Fruit fly (Drosophila melanogaster) whole organism, prepupa: ENCODE results near the gene JMJD7.

ENCODE experiments used
- Blimp-1 ChIP-seq: fragments of 200-800 bp; sonication (Bioruptor generic); optimal IDR thresholded peaks from 3 replicates; lab custom pipeline; 2017; ENCODE audit warnings: missing biosample characterization, missing genetic modification characterization, mild to moderate bottlenecking, moderate library complexity, missing genetic modification reagents
- CG10631 ChIP-seq: fragments of 200-800 bp; sonication (Bioruptor generic); optimal IDR thresholded peaks from 2 replicates; lab custom pipeline; 2016; ENCODE audit warnings: missing biosample characterization, missing genetic modification characterization
- CG10669 ChIP-seq: fragments of 200-800 bp; sonication (Bioruptor generic); optimal IDR thresholded peaks from 3 replicates; lab custom pipeline; 2018; ENCODE audit warnings: missing biosample characterization, mild to moderate bottlenecking, missing genetic modification characterization, moderate library complexity
- CG11762 ChIP-seq: fragments of 200-800 bp; sonication (Bioruptor generic); optimal IDR thresholded peaks from 3 replicates; lab custom pipeline; 2016; ENCODE audit warnings: missing biosample characterization, missing genetic modification characterization; ENCODE audit not compliant: insufficient read depth
- CG11902 ChIP-seq: fragments of 200-800 bp; sonication (Bioruptor generic); optimal IDR thresholded peaks from 3 replicates; lab custom pipeline; 2016; ENCODE audit warnings: missing biosample characterization, missing genetic modification characterization
- CG1621 ChIP-seq: fragments of 200-800 bp; sonication (Bioruptor generic); optimal IDR thresholded peaks from 3 replicates; lab custom pipeline; 2018; ENCODE audit warnings: missing biosample characterization, mild to moderate bottlenecking, missing genetic modification characterization
- CG16779 ChIP-seq: fragments of 200-800 bp; sonication (Bioruptor generic); optimal IDR thresholded peaks from 3 replicates; lab custom pipeline; 2017; ENCODE audit warnings: missing biosample characterization, mild to moderate bottlenecking, missing genetic modification characterization
- CG31627 ChIP-seq: fragments of 200-800 bp; sonication (Bioruptor generic); optimal IDR thresholded peaks from 3 replicates; lab custom pipeline; 2016; ENCODE audit warnings: missing biosample characterization, missing genetic modification characterization
- CG32006 ChIP-seq: fragments of 200-800 bp; sonication (Bioruptor generic); optimal IDR thresholded peaks from 3 replicates; lab custom pipeline; 2017; ENCODE audit warnings: missing biosample characterization, mild to moderate bottlenecking, missing genetic modification characterization
- CG6163 ChIP-seq: fragments of 200-800 bp; sonication (Bioruptor generic); IDR thresholded peaks from 3 replicates; pipeline ENCODE4 v1.3.6; 2022; ENCODE audit warnings: missing biosample characterization, missing genetic modification characterization
- CG6276 ChIP-seq: fragments of 200-800 bp; sonication (Bioruptor generic); optimal IDR thresholded peaks from 2 replicates; lab custom pipeline; 2017; ENCODE audit warnings: missing biosample characterization, mild to moderate bottlenecking, missing genetic modification characterization
- CG8119 ChIP-seq: fragments of 200-800 bp; sonication (Bioruptor generic); IDR thresholded peaks from 3 replicates; pipeline ENCODE4 v1.3.6; 2022; ENCODE audit warnings: missing biosample characterization, missing genetic modification characterization
- CG8319 ChIP-seq: fragments of 200-800 bp; sonication (Bioruptor generic); optimal IDR thresholded peaks from 3 replicates; lab custom pipeline; 2016; ENCODE audit warnings: missing biosample characterization, missing genetic modification characterization
- Eip75B ChIP-seq: fragments of 200-800 bp; sonication (Bioruptor generic); optimal IDR thresholded peaks from 3 replicates; lab custom pipeline; 2016; ENCODE audit warnings: missing biosample characterization, missing genetic modification characterization
- Eip78C ChIP-seq: fragments of 200-800 bp; sonication (Bioruptor generic); peaks from one replicate; lab custom pipeline; 2016; ENCODE audit warnings: missing biosample characterization, missing genetic modification characterization
- Eip93F ChIP-seq: fragments of 200-800 bp; sonication (Bioruptor generic); optimal IDR thresholded peaks from 2 replicates; lab custom pipeline; 2016; ENCODE audit warnings: missing biosample characterization, mild to moderate bottlenecking, missing genetic modification characterization
- Gug ChIP-seq: fragments of 200-800 bp; sonication (Bioruptor generic); IDR thresholded peaks from 2 replicates; pipeline ENCODE4 v1.3.6; 2022; ENCODE audit warnings: missing biosample characterization, missing genetic modification characterization
- Hr38 ChIP-seq: sonication (Bioruptor generic); optimal IDR thresholded peaks from 2 replicates; lab custom pipeline; 2016; ENCODE audit warnings: missing biosample characterization, missing genetic modification characterization
- Hr39 ChIP-seq: fragments of 200-800 bp; sonication (Bioruptor generic); optimal IDR thresholded peaks from 2 replicates; lab custom pipeline; 2016; ENCODE audit warnings: missing biosample characterization, missing genetic modification characterization
- Hr4 ChIP-seq: fragments of 200-800 bp; sonication (Bioruptor generic); optimal IDR thresholded peaks from 3 replicates; lab custom pipeline; 2016; ENCODE audit warnings: missing biosample characterization, missing genetic modification characterization
- Lpt ChIP-seq: fragments of 200-800 bp; sonication (Bioruptor generic); optimal IDR thresholded peaks from 3 replicates; lab custom pipeline; 2016; ENCODE audit warnings: missing biosample characterization, missing genetic modification characterization
- Met ChIP-seq: fragments of 200-800 bp; sonication (Bioruptor generic); optimal IDR thresholded peaks from 3 replicates; lab custom pipeline; 2016; ENCODE audit warnings: missing biosample characterization, missing genetic modification characterization
- OdsH ChIP-seq: fragments of 200-800 bp; sonication (Bioruptor generic); optimal IDR thresholded peaks from 3 replicates; lab custom pipeline; 2016; ENCODE audit warnings: missing biosample characterization, missing genetic modification characterization
- Smox ChIP-seq: fragments of 200-800 bp; sonication (Bioruptor generic); optimal IDR thresholded peaks from 3 replicates; lab custom pipeline; 2016; ENCODE audit warnings: missing biosample characterization, missing genetic modification characterization
- Sox102F ChIP-seq: fragments of 200-800 bp; sonication (Bioruptor generic); optimal IDR thresholded peaks from 2 replicates; lab custom pipeline; 2016; ENCODE audit warnings: missing biosample characterization, mild to moderate bottlenecking, missing genetic modification characterization
- Sox15 ChIP-seq: fragments of 200-800 bp; sonication (Bioruptor generic); optimal IDR thresholded peaks from 3 replicates; lab custom pipeline; 2016; ENCODE audit warnings: missing biosample characterization, missing genetic modification characterization
- cyc ChIP-seq: fragments of 200-800 bp; sonication (Bioruptor generic); optimal IDR thresholded peaks from 3 replicates; lab custom pipeline; 2016; ENCODE audit warnings: missing biosample characterization, missing genetic modification characterization
- dac ChIP-seq: fragments of 200-800 bp; sonication (Bioruptor generic); optimal IDR thresholded peaks from 2 replicates; lab custom pipeline; 2017; ENCODE audit warnings: missing biosample characterization, mild to moderate bottlenecking, missing genetic modification characterization
- dsx ChIP-seq: fragments of 200-800 bp; optimal IDR thresholded peaks from 3 replicates; lab custom pipeline; 2019; ENCODE audit warnings: missing biosample characterization, mild to moderate bottlenecking, missing genetic modification characterization, moderate library complexity; ENCODE audit not compliant: poor library complexity, severe bottlenecking
- eg ChIP-seq: fragments of 200-800 bp; sonication (Bioruptor generic); IDR thresholded peaks from 3 replicates; pipeline ENCODE4 v1.3.6; 2022; ENCODE audit warnings: missing biosample characterization, missing genetic modification characterization
- esn ChIP-seq: fragments of 200-800 bp; sonication (Bioruptor generic); optimal IDR thresholded peaks from 2 replicates; lab custom pipeline; 2016; ENCODE audit warnings: missing biosample characterization, mild to moderate bottlenecking, missing genetic modification characterization, moderate library complexity
- spab ChIP-seq: fragments of 200-800 bp; sonication (Bioruptor generic); optimal IDR thresholded peaks from 2 replicates; lab custom pipeline; 2017; ENCODE audit warnings: missing biosample characterization, mild to moderate bottlenecking, missing genetic modification characterization, missing genetic modification reagents
- ss ChIP-seq, 2 experiments: fragments of 200-800 bp; sonication (Bioruptor generic); optimal IDR thresholded peaks; 2 replicates in 1 of 2; 3 replicates in 1 of 2; lab custom pipeline; 2017 to 2018; ENCODE audit warnings: mild to moderate bottlenecking in 2 of 2, missing biosample characterization in 2 of 2, missing genetic modification characterization in 2 of 2, moderate library complexity in 1 of 2
- topi ChIP-seq: fragments of 200-800 bp; sonication (Bioruptor generic); optimal IDR thresholded peaks from 3 replicates; lab custom pipeline; 2016; ENCODE audit warnings: missing biosample characterization, missing genetic modification characterization
- vri ChIP-seq: fragments of 200-800 bp; sonication (Bioruptor generic); optimal IDR thresholded peaks from 3 replicates; lab custom pipeline; 2016; ENCODE audit warnings: missing biosample characterization, mild to moderate bottlenecking, missing genetic modification characterization

The JMJD7 gene

DNA sequence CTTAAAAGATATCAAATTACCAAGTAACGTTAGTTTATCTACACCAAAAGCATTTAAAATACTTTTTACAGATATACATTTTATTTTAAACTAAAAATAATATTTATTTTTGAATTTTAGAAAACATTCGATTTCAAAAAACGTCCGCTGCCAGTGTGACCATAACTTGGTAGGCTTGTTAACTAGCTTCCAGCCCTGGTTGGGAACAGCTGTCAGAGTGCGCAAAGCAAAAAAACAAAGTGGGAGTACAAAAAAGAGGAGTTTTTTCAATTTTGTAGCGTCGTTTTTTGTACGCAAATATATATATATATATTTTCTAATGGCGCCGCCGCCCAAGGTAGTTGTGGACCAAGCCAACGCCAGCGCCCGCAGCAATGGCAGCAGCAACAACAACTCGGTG lies 7.7 kb downstream of the JMJD7 start, which contains the start of gene cmb (continued):
- TF ChIP-seq vri (GFP tag; lab: Kevin White, UChicago) (peak; percentile 17), esn (GFP tag; lab: Kevin White, UChicago) (peak; percentile 60), Eip75B (GFP tag; lab: Kevin White, UChicago) (peak; percentile 56), Hr38 (no peak), Hr39 (no peak), Sox15 (GFP tag; lab: Kevin White, UChicago) (no peak), dsx (GFP tag; lab: Kevin White, UChicago) (peak; percentile 88), CG1621 (tag; lab: Kevin White, UChicago) (peak; percentile 90), dac (GFP tag; lab: Kevin White, UChicago) (peak; percentile 94), Sox102F (GFP tag; lab: Kevin White, UChicago) (peak; percentile 48), topi (GFP tag; lab: Kevin White, UChicago) (peak; percentile 41), CG16779 (tag; lab: Kevin White, UChicago) (peak; percentile 92), CG11762 (GFP tag; lab: Kevin White, UChicago) (peak; percentile 59)

DNA sequence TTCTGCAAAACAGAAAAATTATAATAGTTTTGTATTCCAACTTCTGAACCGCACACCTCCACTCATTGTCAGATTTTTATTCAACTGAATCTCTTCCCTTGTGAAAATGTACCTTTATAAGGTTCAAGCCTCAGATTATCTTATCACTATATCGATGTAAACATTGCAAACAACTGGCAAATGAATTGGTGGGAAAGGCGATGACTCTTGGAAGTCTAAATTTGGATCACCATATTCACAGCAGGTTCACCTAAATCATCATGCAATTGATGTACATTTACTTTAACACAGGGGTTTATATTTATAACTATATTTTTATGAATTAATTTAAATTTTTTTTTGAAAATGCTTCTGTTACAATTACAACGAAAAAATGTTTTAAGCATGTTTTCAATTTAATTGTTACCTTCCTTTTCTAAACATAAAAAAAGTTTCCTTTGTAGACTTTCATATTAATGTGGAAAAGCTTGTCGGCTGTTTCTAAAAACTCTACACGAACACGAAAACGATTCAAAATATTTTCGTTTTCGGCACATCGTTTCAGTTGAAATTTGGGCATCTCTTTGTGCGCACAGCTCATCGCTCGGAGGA lies 9.6 kb downstream of the JMJD7 start, which contains the start of the genes CG10140 and CG14109:
TSS of gene CG10140 (minus strand) at position 101 of the 591 bp plus-strand sequence.
TSS of gene CG14109 (plus strand) at position 541 of the 591 bp plus-strand sequence.
- TF ChIP-seq Blimp-1 (GFP tag; lab: Kevin White, UChicago) = no peak
- TF ChIP-seq CG16779 (tag; lab: Kevin White, UChicago) = no peak
- TF ChIP-seq esn (GFP tag; lab: Kevin White, UChicago) = no peak
- TF ChIP-seq CG32006 = no peak
- TF ChIP-seq Eip78C = no peak
- TF ChIP-seq Sox102F (GFP tag; lab: Kevin White, UChicago) = no peak
- TF ChIP-seq Gug (GFP tag; lab: Robert Waterston, UW) = no peak
- no peak for TF ChIP-seq Hr4 (GFP tag; lab: Kevin White, UChicago)
- no peak for TF ChIP-seq Met (GFP tag; lab: Kevin White, UChicago)
- no peak for TF ChIP-seq eg (GFP tag; lab: Robert Waterston, UW)
- no peak for TF ChIP-seq spab
- TF ChIP-seq CG10631 (GFP tag; lab: Kevin White, UChicago) = no peak
- TF ChIP-seq Smox (GFP tag; lab: Kevin White, UChicago) = no peak
- TF ChIP-seq dac (GFP tag; lab: Kevin White, UChicago) = no peak
- TF ChIP-seq Eip93F = no peak
- TF ChIP-seq Lpt (GFP tag; lab: Kevin White, UChicago) = no peak
- no peak for TF ChIP-seq CG11902 (GFP tag; lab: Kevin White, UChicago)
- no peak for TF ChIP-seq CG11762 (GFP tag; lab: Kevin White, UChicago)
- TF ChIP-seq, all 60 proteins: peak for 0

DNA sequence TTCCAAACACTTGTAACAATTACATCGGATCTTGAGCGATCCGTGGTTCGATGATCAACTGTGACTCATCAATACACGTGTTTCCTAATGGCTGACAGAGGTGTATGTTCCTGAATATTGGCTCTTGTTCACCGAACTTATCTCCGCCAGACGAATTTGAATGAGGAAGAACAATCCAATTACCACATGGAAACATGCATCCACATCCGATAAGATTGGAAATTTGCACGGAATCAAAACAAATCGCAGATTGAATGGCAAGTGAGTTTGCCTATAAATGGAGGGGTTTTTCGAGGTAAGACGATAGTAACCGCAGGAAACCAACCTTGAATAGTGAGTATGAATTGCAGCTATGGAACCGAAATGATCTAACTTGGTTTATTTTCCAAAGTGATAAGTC lies 12.4 kb downstream of the JMJD7 start, which contains the start of gene CG10725:
TSS of gene CG10725 (plus strand) at position 301 of the 400 bp plus-strand sequence.
- TF ChIP-seq CG31627 (no peak), CG10669 (no peak), OdsH (GFP tag; lab: Kevin White, UChicago) (no peak), cyc (GFP tag; lab: Kevin White, UChicago) (no peak), CG8119 (no peak), CG11762 (GFP tag; lab: Kevin White, UChicago) (no peak), CG6276 (no peak), CG6163 (GFP tag; lab: Robert Waterston, UW) (no peak), Smox (GFP tag; lab: Kevin White, UChicago) (no peak), Blimp-1 (GFP tag; lab: Kevin White, UChicago) (no peak), CG1621 (tag; lab: Kevin White, UChicago) (no peak), CG10631 (GFP tag; lab: Kevin White, UChicago) (no peak), dsx (GFP tag; lab: Kevin White, UChicago) (no peak), ss (GFP tag; optimal IDR thresholded peaks at IDR 0.05; lab: Kevin White, UChicago) (no peak), Gug (GFP tag; lab: Robert Waterston, UW) (no peak), CG8319 (no peak)
